Worm (Caenorhabditis elegans) whole organism, L1 larva: ENCODE data around the gene msp-81.

ENCODE experiments used
- ceh-82 ChIP-seq, 3 experiments: fragments of 150-350 bp in 1 of 3; sonication (generic microtip) in 2 of 3; optimal IDR thresholded peaks; 2 replicates each; lab custom pipeline; 2014 to 2017; ENCODE audit warnings: missing biosample characterization in 3 of 3, missing genetic modification characterization in 3 of 3
- efl-3 ChIP-seq: fragments of 200-800 bp; sonication (Bioruptor generic); optimal IDR thresholded peaks from 2 replicates; lab custom pipeline; 2018; ENCODE audit warnings: mild to moderate bottlenecking, missing genetic modification characterization, missing compliant biosample characterization
- lin-15B ChIP-seq: fragments of 150-350 bp; sonication (generic microtip); optimal IDR thresholded peaks from 3 replicates; lab custom pipeline; 2014; ENCODE audit warnings: missing biosample characterization, missing genetic modification characterization
- lsy-2 ChIP-seq, 2 experiments: fragments of 150-350 bp; optimal IDR thresholded peaks; 2 replicates each; lab custom pipeline; 2014; ENCODE audit warnings: missing biosample characterization in 2 of 2, missing genetic modification characterization in 2 of 2
- mdl-1 ChIP-seq, 2 experiments: fragments of 150-350 bp; optimal IDR thresholded peaks; 2 replicates each; lab custom pipeline; 2014 to 2017; ENCODE audit warnings: missing biosample characterization in 2 of 2, missing genetic modification characterization in 2 of 2, inconsistent platforms in 1 of 2
- nhr-28 ChIP-seq: fragments of 150-350 bp; optimal IDR thresholded peaks from 2 replicates; lab custom pipeline; 2014; ENCODE audit warnings: missing biosample characterization, missing genetic modification characterization
- nhr-90 ChIP-seq: sonication (generic microtip); optimal IDR thresholded peaks from 2 replicates; lab custom pipeline; 2016; ENCODE audit warnings: mild to moderate bottlenecking, missing genetic modification characterization, missing compliant biosample characterization; ENCODE audit not compliant: poor library complexity
- snpc-4 ChIP-seq: fragments of 150-350 bp; optimal IDR thresholded peaks from 2 replicates; lab custom pipeline; 2014; ENCODE audit warnings: missing biosample characterization, missing genetic modification characterization
- ztf-11 ChIP-seq, 2 experiments: sonication (generic microtip); optimal IDR thresholded peaks; 2 replicates each; lab custom pipeline; 2016 to 2017; ENCODE audit warnings: missing genetic modification characterization in 2 of 2, missing biosample characterization in 1 of 2, missing compliant biosample characterization in 1 of 2

- TF ChIP-seq ceh-82 (tag; optimal IDR thresholded peaks at IDR 0.05; lab: Kevin White, UChicago) (no peak), lin-15B (tag; lab: Kevin White, UChicago) (no peak), mdl-1 (tag; optimal IDR thresholded peaks at IDR 0.05; lab: Kevin White, UChicago) (no peak), nhr-28 (tag; lab: Kevin White, UChicago) (no peak), nhr-90 (tag; lab: Kevin White, UChicago) (no peak), efl-3 (GFP tag; lab: Kevin White, UChicago) (no peak), lsy-2 (tag; optimal IDR thresholded peaks at IDR 0.05; lab: Kevin White, UChicago) (no peak), ztf-11 (tag; optimal IDR thresholded peaks at IDR 0.05; lab: Kevin White, UChicago) (no peak), snpc-4 (tag; lab: Kevin White, UChicago) (no peak)
Measured at ce11 chrIV:9789496-9789895, 46.7 kb downstream of the msp-81 start, which contains the start of gene T13F2.4.
